Fruit fly (Drosophila melanogaster): ENCODE measurements around the gene Taf12.
A peak's percentile ranks its signal among the peaks of the same experiment; 100 is the strongest.

Gene Taf12

DNA sequence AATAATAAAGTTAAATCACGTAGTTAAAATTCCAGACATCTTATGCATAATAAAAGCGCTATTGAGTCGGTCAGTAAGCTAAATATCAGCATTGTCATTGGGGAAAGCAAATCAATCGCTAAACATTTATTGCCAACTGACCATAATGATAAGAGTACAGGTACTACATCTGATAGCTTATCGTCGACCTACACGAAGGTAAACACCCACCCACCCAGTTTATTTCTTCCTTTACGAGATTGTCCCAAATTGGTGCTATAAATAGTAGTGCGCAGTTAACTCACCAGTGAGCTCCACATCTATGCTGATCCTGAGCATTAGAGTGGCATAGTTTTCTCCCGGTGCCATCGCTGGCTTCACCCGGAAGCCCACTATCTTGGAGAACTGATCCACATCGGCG, 4.2 kb upstream of the Taf12 start:
- TF ChIP-seq Rel (GFP tag; optimal IDR thresholded peaks at IDR 0.05) (no peak), Rel (tag; optimal IDR thresholded peaks at IDR 0.05) (peak; percentile 31), Sp1 (GFP tag; optimal IDR thresholded peaks at IDR 0.05) (peak; percentile 14), brk (GFP tag; optimal IDR thresholded peaks at IDR 0.05) (no peak)

dm6 chr3R:11678016-11678415, 1.5 kb downstream of the Taf12 start, which contains the start of gene CG18476:
TSS of gene CG18476 (minus strand) at chr3R:11678116.
- peak; percentile 92 for TF ChIP-seq rgr (GFP tag; optimal IDR thresholded peaks at IDR 0.05)
- TF ChIP-seq ey (GFP tag; optimal IDR thresholded peaks at IDR 0.05), result peak; percentile 80
- TF ChIP-seq sv (GFP tag; optimal IDR thresholded peaks at IDR 0.05), result peak; percentile 81
- peak; percentile 81 for TF ChIP-seq OdsH (GFP tag; optimal IDR thresholded peaks at IDR 0.05)
- no peak for TF ChIP-seq Rel (GFP tag; optimal IDR thresholded peaks at IDR 0.05)
- peak; percentile 77 for TF ChIP-seq Rel (tag; optimal IDR thresholded peaks at IDR 0.05)
- peak; percentile 92 for TF ChIP-seq Sp1 (GFP tag; optimal IDR thresholded peaks at IDR 0.05)
- peak; percentile 21 to 86 for TF ChIP-seq foxo (GFP tag; optimal IDR thresholded peaks at IDR 0.05)
- TF ChIP-seq Hr83 (GFP tag; optimal IDR thresholded peaks at IDR 0.05; ENCODE audit: poor library complexity, severe bottlenecking), result no peak
- TF ChIP-seq HLH106 (tag; optimal IDR thresholded peaks at IDR 0.05), result peak; percentile 97
- peak; percentile 86 for TF ChIP-seq dmrt93B (GFP tag; optimal IDR thresholded peaks at IDR 0.05)
- peak; percentile 88 for TF ChIP-seq Hnf4 (GFP tag; optimal IDR thresholded peaks at IDR 0.05)
- TF ChIP-seq Abd-B (GFP tag; optimal IDR thresholded peaks at IDR 0.05), result no peak
- TF ChIP-seq Mio (GFP tag; optimal IDR thresholded peaks at IDR 0.05), result peak; percentile 36
- TF ChIP-seq woc (GFP tag; optimal IDR thresholded peaks at IDR 0.05), result peak; percentile 74
- no peak for TF ChIP-seq tai (GFP tag; optimal IDR thresholded peaks at IDR 0.05)
- peak; percentile 33 for TF ChIP-seq GATAd (GFP tag; optimal IDR thresholded peaks at IDR 0.05)
- TF ChIP-seq fru (GFP tag; optimal IDR thresholded peaks at IDR 0.05), result peak; percentile 55
- no peak for TF ChIP-seq Hr78 (GFP tag; optimal IDR thresholded peaks at IDR 0.05)
- TF ChIP-seq CG9705 (GFP tag; optimal IDR thresholded peaks at IDR 0.05), result peak; percentile 67
- TF ChIP-seq dsf (GFP tag; optimal IDR thresholded peaks at IDR 0.05; ENCODE audit: borderline replicate concordance), result peak; percentile 71
- peak; percentile 77 for TF ChIP-seq Jra (GFP tag; optimal IDR thresholded peaks at IDR 0.05)
- TF ChIP-seq h (GFP tag; optimal IDR thresholded peaks at IDR 0.05), result peak; percentile 89
- peak; percentile 73 for TF ChIP-seq psq (GFP tag; optimal IDR thresholded peaks at IDR 0.05)
- peak; percentile 75 for TF ChIP-seq br (GFP tag; optimal IDR thresholded peaks at IDR 0.05)
- TF ChIP-seq Myc (optimal IDR thresholded peaks at IDR 0.05), result no peak

dm6 chr3R:11673955-11674663, 5.4 kb downstream of the Taf12 start, which contains the start of gene CG14715:
TSS of gene CG14715 (plus strand) at chr3R:11674221.
- TF ChIP-seq Vsx2 (GFP tag; optimal IDR thresholded peaks at IDR 0.05; ENCODE audit: partially characterized antibody), result no peak
- peak; percentile 18 for TF ChIP-seq HLH106 (tag; optimal IDR thresholded peaks at IDR 0.05)
- TF ChIP-seq brk (GFP tag; optimal IDR thresholded peaks at IDR 0.05), result no peak
- TF ChIP-seq Sp1 (GFP tag; optimal IDR thresholded peaks at IDR 0.05), result peak; percentile 16
- peak; percentile 27 for TF ChIP-seq woc (GFP tag; optimal IDR thresholded peaks at IDR 0.05)
- no peak for TF ChIP-seq CG9705 (GFP tag; optimal IDR thresholded peaks at IDR 0.05)
- TF ChIP-seq fru (GFP tag; optimal IDR thresholded peaks at IDR 0.05), result peak; percentile 54
- no peak for TF ChIP-seq Jra (GFP tag; optimal IDR thresholded peaks at IDR 0.05)
- no peak for TF ChIP-seq Hnf4 (GFP tag; optimal IDR thresholded peaks at IDR 0.05)
- peak; percentile 28 for TF ChIP-seq OdsH (GFP tag; optimal IDR thresholded peaks at IDR 0.05)
- no peak for TF ChIP-seq dmrt93B (GFP tag; optimal IDR thresholded peaks at IDR 0.05)
- TF ChIP-seq sage (GFP tag; optimal IDR thresholded peaks at IDR 0.05), result no peak
- TF ChIP-seq Hr83 (GFP tag; optimal IDR thresholded peaks at IDR 0.05; ENCODE audit: poor library complexity, severe bottlenecking), result no peak
- no peak for TF ChIP-seq Rel (GFP tag; optimal IDR thresholded peaks at IDR 0.05)
- peak; percentile 1 for TF ChIP-seq Rel (tag; optimal IDR thresholded peaks at IDR 0.05)
- TF ChIP-seq tai (GFP tag; optimal IDR thresholded peaks at IDR 0.05), result no peak
- TF ChIP-seq foxo (GFP tag; optimal IDR thresholded peaks at IDR 0.05), result peak in 1 of 2 experiments; percentile 54
- TF ChIP-seq rgr (GFP tag; optimal IDR thresholded peaks at IDR 0.05), result peak; percentile 46
- TF ChIP-seq ey (GFP tag; optimal IDR thresholded peaks at IDR 0.05), result peak; percentile 49
- TF ChIP-seq dsf (GFP tag; optimal IDR thresholded peaks at IDR 0.05; ENCODE audit: borderline replicate concordance), result no peak
- no peak for TF ChIP-seq CG32264 (GFP tag; optimal IDR thresholded peaks at IDR 0.05)
- TF ChIP-seq br (GFP tag; optimal IDR thresholded peaks at IDR 0.05), result no peak
- TF ChIP-seq h (GFP tag; optimal IDR thresholded peaks at IDR 0.05), result peak; percentile 57

- peak in 1 of 2 experiments; percentile 19 for TF ChIP-seq foxo (GFP tag; optimal IDR thresholded peaks at IDR 0.05)
- no peak for TF ChIP-seq Rel (GFP tag; optimal IDR thresholded peaks at IDR 0.05)
- no peak for TF ChIP-seq Rel (tag; optimal IDR thresholded peaks at IDR 0.05)
These were observed 7.7 kb downstream of the Taf12 start for dm6 chr3R:11671784-11672183.

Data from whole organism, wandering third instar larva.